Fruit fly (Drosophila melanogaster) whole organism, adult: ENCODE results near the gene CG7985.

Experiments
- CG11617 ChIP-seq: fragments of 200-800 bp; sonication (Bioruptor generic); optimal IDR thresholded peaks from 2 replicates; lab custom pipeline; 2017; ENCODE audit warnings: mild to moderate bottlenecking, missing biosample characterization, missing genetic modification reagents, missing genetic modification characterization
- CG12768 ChIP-seq: fragments of 200-800 bp; sonication (Bioruptor generic); optimal IDR thresholded peaks from 2 replicates; lab custom pipeline; 2017; ENCODE audit warnings: missing biosample characterization, missing genetic modification characterization, mild to moderate bottlenecking, moderate library complexity, missing genetic modification reagents
- CG14711 ChIP-seq: fragments of 200-800 bp; sonication (Bioruptor generic); optimal IDR thresholded peaks from 2 replicates; lab custom pipeline; 2018; ENCODE audit warnings: missing biosample characterization, mild to moderate bottlenecking, missing genetic modification characterization, moderate library complexity
- CG1620 ChIP-seq: fragments of 200-800 bp; sonication (Bioruptor generic); optimal IDR thresholded peaks from 2 replicates; lab custom pipeline; 2016; ENCODE audit warnings: missing biosample characterization, missing genetic modification characterization
- CG33017 ChIP-seq: fragments of 200-800 bp; sonication (Bioruptor generic); optimal IDR thresholded peaks from 2 replicates; lab custom pipeline; 2018; ENCODE audit warnings: missing biosample characterization, mild to moderate bottlenecking, missing genetic modification characterization, moderate library complexity
- CG5204 ChIP-seq: fragments of 200-800 bp; sonication (Bioruptor generic); optimal IDR thresholded peaks from 2 replicates; lab custom pipeline; 2016; ENCODE audit warnings: missing biosample characterization, missing genetic modification characterization
- CG7045 ChIP-seq: fragments of 200-800 bp; sonication (Bioruptor generic); optimal IDR thresholded peaks from 2 replicates; lab custom pipeline; 2017; ENCODE audit warnings: missing biosample characterization, mild to moderate bottlenecking, missing genetic modification characterization
- CG7101 ChIP-seq: fragments of 200-800 bp; sonication (Bioruptor generic); optimal IDR thresholded peaks from 2 replicates; lab custom pipeline; 2018; ENCODE audit warnings: missing biosample characterization, mild to moderate bottlenecking, missing genetic modification characterization, moderate library complexity
- Clk ChIP-seq: fragments of 200-800 bp; sonication (Bioruptor generic); optimal IDR thresholded peaks from 2 replicates; lab custom pipeline; 2017; ENCODE audit warnings: missing biosample characterization, missing genetic modification characterization
- Crg-1 ChIP-seq: fragments of 200-800 bp; sonication (Bioruptor generic); optimal IDR thresholded peaks from 2 replicates; lab custom pipeline; 2016; ENCODE audit warnings: missing biosample characterization, missing genetic modification characterization
- Hr96 ChIP-seq: fragments of 200-800 bp; sonication (Bioruptor generic); optimal IDR thresholded peaks from 2 replicates; lab custom pipeline; 2016; ENCODE audit warnings: missing biosample characterization, missing genetic modification characterization
- Mnt ChIP-seq: fragments of 200-800 bp; sonication (Bioruptor generic); optimal IDR thresholded peaks from 2 replicates; lab custom pipeline; 2016; ENCODE audit warnings: missing biosample characterization, mild to moderate bottlenecking, missing genetic modification characterization
- bab1 ChIP-seq: fragments of 200-800 bp; sonication (Bioruptor generic); optimal IDR thresholded peaks from 3 replicates; lab custom pipeline; 2019; ENCODE audit warnings: missing biosample characterization, mild to moderate bottlenecking, missing genetic modification characterization, moderate library complexity
- cic ChIP-seq: fragments of 200-800 bp; sonication (Bioruptor generic); optimal IDR thresholded peaks from 2 replicates; lab custom pipeline; 2017; ENCODE audit warnings: missing biosample characterization, mild to moderate bottlenecking, missing genetic modification characterization, moderate library complexity
- cnc ChIP-seq, 2 experiments: fragments of >200 bp; optimal IDR thresholded peaks; 2 replicates each; lab custom pipeline; 2017
- kay ChIP-seq: fragments of 200-800 bp; sonication (Bioruptor generic); peaks from one replicate; lab custom pipeline; 2016; ENCODE audit warnings: missing biosample characterization, missing genetic modification characterization, borderline replicate concordance
- ovo ChIP-seq: fragments of 200-800 bp; sonication (Bioruptor generic); optimal IDR thresholded peaks from 2 replicates; lab custom pipeline; 2016; ENCODE audit warnings: missing biosample characterization, missing genetic modification characterization
- pad ChIP-seq: fragments of 200-800 bp; sonication (Bioruptor generic); optimal IDR thresholded peaks from 3 replicates; lab custom pipeline; 2017; ENCODE audit warnings: missing biosample characterization, missing genetic modification characterization, mild to moderate bottlenecking, moderate library complexity, missing genetic modification reagents
- tj ChIP-seq: fragments of 200-800 bp; sonication (Bioruptor generic); optimal IDR thresholded peaks from 3 replicates; lab custom pipeline; 2017; ENCODE audit warnings: missing biosample characterization, mild to moderate bottlenecking, missing genetic modification characterization, moderate library complexity
- toe ChIP-seq: fragments of 200-800 bp; sonication (Bioruptor generic); optimal IDR thresholded peaks from 2 replicates; lab custom pipeline; 2016; ENCODE audit warnings: missing biosample characterization, missing genetic modification characterization

The CG7985 gene

dm6 chr3R:18188702-18189125, 10.9 kb upstream of the CG7985 start, which contains the start of the genes CG12321 and MED17:
Gene CG12321 (minus strand): TSS chr3R:18188707.
Gene MED17 (plus strand): TSS chr3R:18189072.
- TF ChIP-seq CG14711 (peak; percentile 89), Mnt (GFP tag; lab: Kevin White, UChicago) (peak; percentile 75), Crg-1 (peak; percentile 96), ovo (GFP tag; lab: Kevin White, UChicago) (peak; percentile 87), cic (GFP tag; lab: Kevin White, UChicago) (peak; percentile 62), toe (GFP tag; lab: Kevin White, UChicago) (peak; percentile 74), CG12768 (GFP tag; lab: Kevin White, UChicago) (peak; percentile 93), CG33017 (tag; lab: Kevin White, UChicago) (peak; percentile 83), Clk (GFP tag; lab: Kevin White, UChicago) (peak; percentile 94), cnc (optimal IDR thresholded peaks at IDR 0.05; lab: Kevin White, UChicago) (no peak), pad (GFP tag; lab: Kevin White, UChicago) (peak; percentile 91), CG7045 (peak; percentile 94), CG11617 (GFP tag; lab: Kevin White, UChicago) (peak; percentile 93), Hr96 (GFP tag; lab: Kevin White, UChicago) (no peak), CG1620 (GFP tag; lab: Kevin White, UChicago) (peak; percentile 91), CG7101 (peak; percentile 93), bab1 (GFP tag; lab: Kevin White, UChicago) (peak; percentile 63), kay (no peak), CG5204 (GFP tag; lab: Kevin White, UChicago) (peak; percentile 81), tj (GFP tag; lab: Kevin White, UChicago) (peak; percentile 67)

DNA sequence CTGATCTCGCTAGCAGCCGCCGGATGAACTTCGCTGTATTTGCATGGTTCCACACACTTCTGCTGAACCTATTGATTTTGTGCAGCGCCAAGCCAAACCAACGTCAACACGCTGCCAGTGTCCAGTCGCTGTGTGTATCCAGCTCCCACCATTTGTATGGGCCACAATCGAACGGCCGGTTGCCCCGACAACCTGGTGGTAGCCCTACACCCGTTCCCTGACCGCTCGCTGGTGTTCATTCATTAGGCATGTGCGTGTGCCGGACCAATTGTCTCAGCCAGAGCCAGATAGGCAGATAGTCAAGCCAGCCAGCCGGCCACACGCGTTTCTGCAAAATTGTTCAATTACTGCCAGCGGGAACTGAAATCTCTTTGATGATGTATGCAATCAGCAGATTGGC, 7.8 kb upstream of the CG7985 start, which contains the start of gene CG14313:
CG14313 (minus strand) TSS at position 101 of the 400 bp plus-strand sequence.
- TF ChIP-seq Crg-1 (no peak), kay (no peak), CG5204 (GFP tag; lab: Kevin White, UChicago) (no peak), CG12768 (GFP tag; lab: Kevin White, UChicago) (no peak), CG1620 (GFP tag; lab: Kevin White, UChicago) (no peak), bab1 (GFP tag; lab: Kevin White, UChicago) (no peak), Mnt (GFP tag; lab: Kevin White, UChicago) (no peak), CG11617 (GFP tag; lab: Kevin White, UChicago) (no peak), CG33017 (tag; lab: Kevin White, UChicago) (no peak), pad (GFP tag; lab: Kevin White, UChicago) (no peak), toe (GFP tag; lab: Kevin White, UChicago) (no peak), CG7045 (no peak), tj (GFP tag; lab: Kevin White, UChicago) (no peak), Clk (GFP tag; lab: Kevin White, UChicago) (no peak), CG7101 (no peak), Hr96 (GFP tag; lab: Kevin White, UChicago) (no peak), cnc (optimal IDR thresholded peaks at IDR 0.05; lab: Kevin White, UChicago) (no peak), cic (GFP tag; lab: Kevin White, UChicago) (no peak), ovo (GFP tag; lab: Kevin White, UChicago) (no peak)

- TF ChIP-seq pad (GFP tag; lab: Kevin White, UChicago) (no peak), CG7045 (no peak), Crg-1 (no peak), CG14711 (no peak), CG1620 (GFP tag; lab: Kevin White, UChicago) (no peak), bab1 (GFP tag; lab: Kevin White, UChicago) (no peak), cic (GFP tag; lab: Kevin White, UChicago) (no peak), CG5204 (GFP tag; lab: Kevin White, UChicago) (no peak), Mnt (GFP tag; lab: Kevin White, UChicago) (no peak), CG33017 (tag; lab: Kevin White, UChicago) (no peak)
These were observed 4.4 kb upstream of the CG7985 start for dm6 chr3R:18195295-18195694.

- TF ChIP-seq toe (GFP tag; lab: Kevin White, UChicago) = no peak
- no peak for TF ChIP-seq CG11617 (GFP tag; lab: Kevin White, UChicago)
- no peak for TF ChIP-seq Clk (GFP tag; lab: Kevin White, UChicago)
- TF ChIP-seq pad (GFP tag; lab: Kevin White, UChicago) = no peak
- TF ChIP-seq CG5204 (GFP tag; lab: Kevin White, UChicago) = no peak
- no peak for TF ChIP-seq CG33017 (tag; lab: Kevin White, UChicago)
- no peak for TF ChIP-seq cnc (optimal IDR thresholded peaks at IDR 0.05; lab: Kevin White, UChicago)
- no peak for TF ChIP-seq Mnt (GFP tag; lab: Kevin White, UChicago)
These were observed 3.1 kb upstream of the CG7985 start for dm6 chr3R:18196622-18196990.

DNA sequence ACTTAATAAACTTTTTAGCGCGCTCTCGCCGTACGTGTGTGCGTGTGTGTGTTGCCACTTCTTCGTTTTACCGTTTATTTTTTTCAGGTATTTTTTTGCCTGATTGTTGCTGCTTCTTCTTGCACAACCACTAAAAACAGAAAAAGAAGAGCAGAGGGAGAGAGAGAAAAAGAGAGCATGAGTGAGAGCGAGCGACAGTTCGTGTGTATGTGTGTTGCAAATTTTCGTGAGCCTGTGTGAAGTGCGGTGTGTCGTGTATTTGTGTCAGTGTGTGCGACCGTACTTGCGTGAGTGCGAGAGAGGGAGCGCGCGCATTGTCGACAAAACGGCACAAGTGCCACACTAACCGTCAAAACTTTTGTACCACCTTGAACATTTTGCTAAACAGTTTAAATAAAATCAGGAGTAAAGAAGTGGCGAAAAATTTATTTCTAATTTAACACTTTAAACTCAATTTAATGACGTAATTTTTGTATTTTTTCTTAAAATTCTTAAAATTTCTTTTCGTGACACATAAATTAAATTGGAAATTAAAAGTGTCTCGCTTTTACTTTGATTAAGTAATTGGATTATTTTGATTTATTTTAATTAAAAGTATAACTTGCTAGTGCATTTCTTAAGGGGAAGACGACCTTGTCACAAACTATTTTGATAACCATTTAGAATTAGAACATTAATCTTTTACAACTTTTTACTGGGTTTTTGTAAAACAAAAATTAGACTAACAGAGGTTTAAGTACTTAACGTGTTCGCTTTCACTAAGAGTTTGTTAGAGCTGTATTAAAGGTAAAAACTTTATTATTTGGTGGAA, 2.5 kb upstream of the CG7985 start:
- peak; percentile 7 for TF ChIP-seq CG12768 (GFP tag; lab: Kevin White, UChicago)
- TF ChIP-seq Crg-1 = no peak
- TF ChIP-seq CG14711 = peak; percentile 23
- peak; percentile 83 for TF ChIP-seq ovo (GFP tag; lab: Kevin White, UChicago)
- TF ChIP-seq bab1 (GFP tag; lab: Kevin White, UChicago) = peak; percentile 61
- no peak for TF ChIP-seq Clk (GFP tag; lab: Kevin White, UChicago)
- TF ChIP-seq cic (GFP tag; lab: Kevin White, UChicago) = peak; percentile 89
- no peak for TF ChIP-seq kay
- peak; percentile 29 for TF ChIP-seq CG33017 (tag; lab: Kevin White, UChicago)
- TF ChIP-seq CG11617 (GFP tag; lab: Kevin White, UChicago) = peak; percentile 76
- peak; percentile 68 for TF ChIP-seq CG5204 (GFP tag; lab: Kevin White, UChicago)
- peak; percentile 71 for TF ChIP-seq tj (GFP tag; lab: Kevin White, UChicago)
- TF ChIP-seq Mnt (GFP tag; lab: Kevin White, UChicago) = peak; percentile 51
- TF ChIP-seq CG7101 = peak; percentile 46
- peak; percentile 32 for TF ChIP-seq pad (GFP tag; lab: Kevin White, UChicago)
- peak; percentile 66 for TF ChIP-seq toe (GFP tag; lab: Kevin White, UChicago)
- no peak for TF ChIP-seq CG1620 (GFP tag; lab: Kevin White, UChicago)
- peak; percentile 52 for TF ChIP-seq Hr96 (GFP tag; lab: Kevin White, UChicago)
- TF ChIP-seq cnc (optimal IDR thresholded peaks at IDR 0.05; lab: Kevin White, UChicago) = no peak
- peak; percentile 45 for TF ChIP-seq CG7045
